Fruit fly (Drosophila melanogaster) whole organism, embryonic: ENCODE results near the gene Obp99d.

ENCODE experiments used
- Antp ChIP-seq: fragments of 200-800 bp; sonication (Bioruptor generic); optimal IDR thresholded peaks from 3 replicates; lab custom pipeline; 2016; ENCODE audit warnings: missing biosample characterization, missing genetic modification characterization
- CG11723 ChIP-seq: fragments of 200-800 bp; sonication (Bioruptor generic); optimal IDR thresholded peaks from 2 replicates; lab custom pipeline; 2017; ENCODE audit warnings: missing biosample characterization, mild to moderate bottlenecking, missing genetic modification characterization
- CG12744 ChIP-seq: fragments of 200-800 bp; sonication (Bioruptor generic); optimal IDR thresholded peaks from 2 replicates; lab custom pipeline; 2016; ENCODE audit warnings: missing biosample characterization, missing genetic modification characterization
- CG13424 ChIP-seq: fragments of 200-800 bp; sonication (Bioruptor generic); optimal IDR thresholded peaks from 2 replicates; lab custom pipeline; 2019; ENCODE audit warnings: missing biosample characterization, mild to moderate bottlenecking, missing genetic modification characterization, moderate library complexity
- CG1602 ChIP-seq: fragments of 200-800 bp; sonication (Bioruptor generic); optimal IDR thresholded peaks from 3 replicates; lab custom pipeline; 2016; ENCODE audit warnings: missing biosample characterization, missing genetic modification characterization
- CG16813 ChIP-seq: fragments of 200-800 bp; sonication (Bioruptor generic); IDR thresholded peaks from 3 replicates; pipeline ENCODE4 v1.3.6; 2022; ENCODE audit warnings: missing biosample characterization, missing genetic modification characterization; ENCODE audit not compliant: partially characterized antibody
- CG16863 ChIP-seq: fragments of 200-800 bp; sonication (Bioruptor generic); optimal IDR thresholded peaks from 3 replicates; lab custom pipeline; 2016; ENCODE audit warnings: missing biosample characterization, missing genetic modification characterization
- CG17359 ChIP-seq: fragments of 200-800 bp; sonication (Bioruptor generic); optimal IDR thresholded peaks from 3 replicates; lab custom pipeline; 2018; ENCODE audit warnings: missing biosample characterization, mild to moderate bottlenecking, missing genetic modification characterization, moderate library complexity
- CG1832 ChIP-seq: fragments of 200-800 bp; sonication (Bioruptor generic); optimal IDR thresholded peaks from 2 replicates; lab custom pipeline; 2017; ENCODE audit warnings: missing biosample characterization, mild to moderate bottlenecking, missing genetic modification characterization, inconsistent platforms
- CG6683 ChIP-seq: fragments of 200-800 bp; sonication (Bioruptor generic); optimal IDR thresholded peaks from 2 replicates; lab custom pipeline; 2017; ENCODE audit warnings: missing biosample characterization, mild to moderate bottlenecking, missing genetic modification characterization, missing genetic modification reagents
- CG6854 ChIP-seq: fragments of 200-800 bp; sonication (Bioruptor generic); optimal IDR thresholded peaks from 3 replicates; lab custom pipeline; 2017; ENCODE audit warnings: missing biosample characterization, mild to moderate bottlenecking, missing genetic modification characterization
- CG9817 ChIP-seq: fragments of 200-800 bp; sonication (Bioruptor generic); optimal IDR thresholded peaks from 2 replicates; lab custom pipeline; 2018; ENCODE audit warnings: missing biosample characterization, mild to moderate bottlenecking, missing genetic modification characterization, moderate library complexity
- CHES-1-like ChIP-seq: fragments of 200-800 bp; sonication (Bioruptor generic); optimal IDR thresholded peaks from 2 replicates; lab custom pipeline; 2016; ENCODE audit warnings: missing biosample characterization, missing genetic modification characterization
- Dad ChIP-seq: fragments of 200-800 bp; sonication (Bioruptor generic); optimal IDR thresholded peaks from 3 replicates; lab custom pipeline; 2016; ENCODE audit warnings: missing biosample characterization, missing genetic modification characterization
- Dip2 ChIP-seq: fragments of 200-800 bp; sonication (Bioruptor generic); IDR thresholded peaks from 2 replicates; pipeline ENCODE4 v1.3.6; 2022; ENCODE audit warnings: missing biosample characterization, missing genetic modification characterization
- Eip74EF ChIP-seq, 2 experiments: fragments of 200-800 bp in 1 of 2; fragments of >200 bp in 1 of 2; sonication (Bioruptor generic) in 1 of 2; optimal IDR thresholded peaks; 2 replicates each; lab custom pipeline; 2017 to 2019; ENCODE audit warnings: missing biosample characterization in 2 of 2, missing genetic modification characterization in 2 of 2, mild to moderate bottlenecking in 1 of 2, moderate library complexity in 1 of 2
- Elba2 ChIP-seq: fragments of 200-800 bp; sonication (Bioruptor generic); optimal IDR thresholded peaks from 3 replicates; lab custom pipeline; 2016; ENCODE audit warnings: missing biosample characterization, missing genetic modification characterization
- GATAe ChIP-seq: fragments of 200-800 bp; sonication (Bioruptor generic); conservative IDR thresholded peaks from 2 replicates; pipeline ENCODE4 v1.3.6; 2022; ENCODE audit warnings: missing biosample characterization, missing genetic modification characterization
- HLH3B ChIP-seq: fragments of 200-800 bp; sonication (Bioruptor generic); IDR thresholded peaks from 2 replicates; pipeline ENCODE4 v1.3.6; 2022; ENCODE audit warnings: missing biosample characterization, missing genetic modification characterization
- HLHmδ ChIP-seq: fragments of 200-800 bp; sonication (Bioruptor generic); optimal IDR thresholded peaks from 2 replicates; lab custom pipeline; 2018; ENCODE audit warnings: missing biosample characterization, mild to moderate bottlenecking, missing genetic modification characterization, moderate library complexity
- HmgD ChIP-seq: fragments of 200-800 bp; sonication (Bioruptor generic); optimal IDR thresholded peaks from 3 replicates; lab custom pipeline; 2016; ENCODE audit warnings: missing biosample characterization, missing genetic modification characterization
- Lim3 ChIP-seq: fragments of 200-800 bp; sonication (Bioruptor generic); IDR thresholded peaks from 2 replicates; pipeline ENCODE4 v1.3.6; 2022; ENCODE audit warnings: missing biosample characterization, missing genetic modification characterization
- Lpt ChIP-seq: fragments of >200 bp; optimal IDR thresholded peaks from 2 replicates; lab custom pipeline; 2018; ENCODE audit warnings: missing biosample characterization, missing genetic modification characterization
- Mrtf ChIP-seq: fragments of 200-800 bp; sonication (Bioruptor generic); IDR thresholded peaks from 3 replicates; pipeline ENCODE4 v1.3.6; 2022; ENCODE audit warnings: missing biosample characterization, missing genetic modification characterization
- NC2β ChIP-seq: fragments of 200-800 bp; sonication (Bioruptor generic); optimal IDR thresholded peaks from 2 replicates; lab custom pipeline; 2016; ENCODE audit warnings: missing biosample characterization, missing genetic modification characterization
- Side ChIP-seq: fragments of 200-800 bp; sonication (Bioruptor generic); optimal IDR thresholded peaks from 2 replicates; lab custom pipeline; 2016; ENCODE audit warnings: missing biosample characterization, missing genetic modification characterization
- aop ChIP-seq: fragments of 200-800 bp; sonication (Bioruptor generic); IDR thresholded peaks from 2 replicates; pipeline ENCODE4 v1.3.6; 2022; ENCODE audit warnings: missing biosample characterization, missing genetic modification characterization
- ap ChIP-seq: fragments of 200-800 bp; sonication (Bioruptor generic); IDR thresholded peaks from 2 replicates; pipeline ENCODE4 v1.3.6; 2022; ENCODE audit warnings: missing biosample characterization, missing genetic modification characterization
- bowl ChIP-seq: fragments of 200-800 bp; sonication (Bioruptor generic); IDR thresholded peaks from 2 replicates; pipeline ENCODE4 v1.3.6; 2022; ENCODE audit warnings: missing biosample characterization, missing genetic modification characterization
- bsh ChIP-seq, 2 experiments: fragments of 200-800 bp; sonication (Bioruptor generic); optimal IDR thresholded peaks; 2 replicates each; lab custom pipeline; 2017 to 2018; ENCODE audit warnings: mild to moderate bottlenecking in 2 of 2, missing biosample characterization in 2 of 2, missing genetic modification characterization in 2 of 2, moderate library complexity in 1 of 2
- cwo ChIP-seq: fragments of 200-800 bp; sonication (Bioruptor generic); optimal IDR thresholded peaks from 3 replicates; lab custom pipeline; 2017; ENCODE audit warnings: missing biosample characterization, missing genetic modification characterization, mild to moderate bottlenecking, moderate library complexity, missing genetic modification reagents
- danr ChIP-seq: fragments of 200-800 bp; sonication (Bioruptor generic); IDR thresholded peaks from 2 replicates; pipeline ENCODE4 v1.3.6; 2022; ENCODE audit warnings: missing biosample characterization, missing genetic modification characterization
- dati ChIP-seq: fragments of 200-800 bp; sonication (Bioruptor generic); IDR thresholded peaks from 2 replicates; pipeline ENCODE4 v1.3.6; 2022; ENCODE audit warnings: missing biosample characterization, missing genetic modification characterization
- dm ChIP-seq: fragments of 200-800 bp; sonication (Bioruptor generic); optimal IDR thresholded peaks from 3 replicates; lab custom pipeline; 2016; ENCODE audit warnings: missing biosample characterization, missing genetic modification characterization
- dmrt11E ChIP-seq: fragments of 200-800 bp; sonication (Bioruptor generic); optimal IDR thresholded peaks from 3 replicates; lab custom pipeline; 2018; ENCODE audit warnings: missing biosample characterization, mild to moderate bottlenecking, missing genetic modification characterization, moderate library complexity
- dysf ChIP-seq: fragments of 200-800 bp; sonication (Bioruptor generic); IDR thresholded peaks from 3 replicates; pipeline ENCODE4 v1.3.6; 2022; ENCODE audit warnings: missing biosample characterization, missing genetic modification characterization
- fd3F ChIP-seq: fragments of 200-800 bp; sonication (Bioruptor generic); optimal IDR thresholded peaks from 2 replicates; lab custom pipeline; 2018; ENCODE audit warnings: missing biosample characterization, mild to moderate bottlenecking, missing genetic modification characterization, moderate library complexity
- gt ChIP-seq: fragments of 200-800 bp; sonication (Bioruptor generic); IDR thresholded peaks from 2 replicates; pipeline ENCODE4 v1.3.6; 2022; ENCODE audit warnings: missing biosample characterization, missing genetic modification characterization
- her ChIP-seq: fragments of 200-800 bp; sonication (Bioruptor generic); optimal IDR thresholded peaks from 2 replicates; lab custom pipeline; 2016; ENCODE audit warnings: missing biosample characterization, missing genetic modification characterization
- hth ChIP-seq: fragments of >200 bp; optimal IDR thresholded peaks from 2 replicates; lab custom pipeline; 2017; ENCODE audit warnings: inconsistent platforms
- lilli ChIP-seq: fragments of 200-800 bp; sonication (Bioruptor generic); optimal IDR thresholded peaks from 3 replicates; lab custom pipeline; 2016; ENCODE audit warnings: missing biosample characterization, missing genetic modification characterization
- luna ChIP-seq: fragments of 200-800 bp; sonication (Bioruptor generic); optimal IDR thresholded peaks from 2 replicates; lab custom pipeline; 2016; ENCODE audit warnings: missing biosample characterization, missing genetic modification characterization
- org-1 ChIP-seq: fragments of 200-800 bp; sonication (Bioruptor generic); optimal IDR thresholded peaks from 2 replicates; lab custom pipeline; 2017; ENCODE audit warnings: missing biosample characterization, missing genetic modification characterization
- peb ChIP-seq: fragments of 200-800 bp; sonication (Bioruptor generic); IDR thresholded peaks from 2 replicates; pipeline ENCODE4 v1.3.6; 2022; ENCODE audit warnings: missing biosample characterization, missing genetic modification characterization
- scrt ChIP-seq: fragments of 200-800 bp; sonication (Bioruptor generic); optimal IDR thresholded peaks from 2 replicates; lab custom pipeline; 2018; ENCODE audit warnings: missing biosample characterization, mild to moderate bottlenecking, missing genetic modification characterization, moderate library complexity
- slbo ChIP-seq: fragments of 200-800 bp; sonication (Bioruptor generic); IDR thresholded peaks from 2 replicates; pipeline ENCODE4 v1.3.6; 2022; ENCODE audit warnings: missing biosample characterization, missing genetic modification characterization
- sob ChIP-seq: fragments of 200-800 bp; sonication (Bioruptor generic); IDR thresholded peaks from 2 replicates; pipeline ENCODE4 v1.3.6; 2022; ENCODE audit warnings: missing biosample characterization, missing genetic modification characterization

Obp99d gene

dm6 chr3R:29716043-29716781, 1.9 kb downstream of the Obp99d start (continued):
- TF ChIP-seq Lpt (GFP tag; lab: Kevin White, UChicago) = peak; percentile 93
- TF ChIP-seq HLHmδ (GFP tag; lab: Kevin White, UChicago) = peak; percentile 47
- 0 out of 3 replicates have a peak, but pooled peaks have one; percentile 17 for TF ChIP-seq dysf (GFP tag; lab: Robert Waterston, UW)
- peak; percentile 19; the same call in 1 of the 2 replicates for TF ChIP-seq sob (GFP tag; lab: Robert Waterston, UW)
- TF ChIP-seq CG17359 = no peak

DNA sequence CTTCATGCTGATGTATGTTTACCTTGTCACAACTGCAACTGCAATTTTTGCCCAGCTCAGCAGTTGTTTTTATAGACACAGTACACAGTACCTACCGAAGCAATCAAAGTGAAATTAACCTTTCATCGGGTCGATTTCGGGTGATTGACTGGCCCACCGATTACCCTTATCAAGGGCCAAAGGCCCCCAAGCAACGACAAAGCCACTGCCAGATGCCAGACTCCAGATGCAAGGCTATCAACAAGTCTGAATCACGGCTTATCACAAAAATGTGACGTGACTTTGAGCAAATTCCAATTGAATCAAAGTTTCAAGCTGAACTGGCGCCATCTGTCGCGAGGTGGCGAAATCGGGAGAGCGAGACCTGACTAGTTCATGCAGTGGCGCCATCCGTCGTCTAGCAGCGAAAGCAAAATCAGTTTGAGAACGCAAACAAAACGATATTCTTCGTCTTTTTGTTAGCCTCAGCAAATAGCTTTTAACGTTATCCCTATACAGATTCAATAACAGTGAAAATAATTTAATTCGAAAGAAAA, 2.5 kb downstream of the Obp99d start, which contains the start of gene Obp99b:
Obp99b (minus strand) TSS at position 115 of the 536 bp plus-strand sequence.
- peak; percentile 42 for TF ChIP-seq scrt (GFP tag; lab: Kevin White, UChicago)
- peak; percentile 67 for TF ChIP-seq CG6854 (GFP tag; lab: Kevin White, UChicago)
- TF ChIP-seq aop = peak; percentile 35; the same call in 1 of the 2 replicates
- TF ChIP-seq CG12744 = peak; percentile 3
- peak; percentile 63 for TF ChIP-seq Dad (GFP tag; lab: Kevin White, UChicago)
- no peak for TF ChIP-seq CG16813 (GFP tag; lab: Robert Waterston, UW)
- peak; percentile 43 for TF ChIP-seq fd3F (GFP tag; lab: Kevin White, UChicago)
- peak; percentile 65 for TF ChIP-seq dmrt11E (tag; lab: Kevin White, UChicago)
- peak; percentile 63 for TF ChIP-seq GATAe (GFP tag; lab: Robert Waterston, UW)
- TF ChIP-seq her (GFP tag; lab: Kevin White, UChicago) = peak; percentile 76
- peak; percentile 80 for TF ChIP-seq HmgD (GFP tag; lab: Kevin White, UChicago)
- peak; percentile 70 for TF ChIP-seq dm (GFP tag; lab: Kevin White, UChicago)
- TF ChIP-seq Mrtf (GFP tag; lab: Robert Waterston, UW) = peak; percentile 85; the same call in 2 of the 3 replicates
- peak; percentile 84 for TF ChIP-seq Antp
- no peak for TF ChIP-seq hth (lab: Kevin White, UChicago)
- TF ChIP-seq cwo (GFP tag; lab: Kevin White, UChicago) = no peak
- peak; percentile 76 to 78 for TF ChIP-seq bsh (GFP tag; optimal IDR thresholded peaks at IDR 0.05; lab: Kevin White, UChicago)
- peak; percentile 82 for TF ChIP-seq NC2β
- peak; percentile 79 for TF ChIP-seq slbo (GFP tag; lab: Robert Waterston, UW)
- TF ChIP-seq Elba2 (GFP tag; lab: Kevin White, UChicago) = peak; percentile 62
- TF ChIP-seq CG16863 (GFP tag; lab: Kevin White, UChicago) = peak; percentile 85
- TF ChIP-seq Lim3 = no peak
- peak; percentile 82 for TF ChIP-seq Side (GFP tag; lab: Kevin White, UChicago)
- peak; percentile 50 for TF ChIP-seq CG1602 (GFP tag; lab: Kevin White, UChicago)
- peak; percentile 30; the same call in 1 of the 2 replicates for TF ChIP-seq peb (GFP tag; lab: Robert Waterston, UW)
- peak; percentile 74 for TF ChIP-seq ap (GFP tag; lab: Robert Waterston, UW)
- no peak for TF ChIP-seq Dip2 (GFP tag; lab: Robert Waterston, UW)
- TF ChIP-seq danr (GFP tag; lab: Robert Waterston, UW) = 0 out of 2 replicates have a peak, but pooled peaks have one; percentile 25
- peak; percentile 66 for TF ChIP-seq CG9817 (tag; lab: Kevin White, UChicago)
- TF ChIP-seq CG11723 = peak; percentile 70
- no peak for TF ChIP-seq CG1832
- no peak for TF ChIP-seq Eip74EF (GFP tag; optimal IDR thresholded peaks at IDR 0.05; lab: Kevin White, UChicago)
- peak; percentile 59 for TF ChIP-seq dati (GFP tag; lab: Robert Waterston, UW)
- peak; percentile 32 for TF ChIP-seq lilli (GFP tag; lab: Kevin White, UChicago)
- peak; percentile 39; the same call in 1 of the 2 replicates for TF ChIP-seq gt (GFP tag; lab: Robert Waterston, UW)
- no peak for TF ChIP-seq CG6683 (GFP tag; lab: Kevin White, UChicago)
- TF ChIP-seq CHES-1-like (GFP tag; lab: Kevin White, UChicago) = peak; percentile 41
- peak; percentile 80 for TF ChIP-seq HLH3B (GFP tag; lab: Robert Waterston, UW)
- TF ChIP-seq bowl (GFP tag; lab: Robert Waterston, UW) = peak; percentile 63; the same call in 1 of the 2 replicates
- TF ChIP-seq org-1 = peak; percentile 56
- no peak for TF ChIP-seq luna (GFP tag; lab: Kevin White, UChicago)
- peak; percentile 80 for TF ChIP-seq dysf (GFP tag; lab: Robert Waterston, UW)
- peak; percentile 71 for TF ChIP-seq CG13424 (tag; lab: Kevin White, UChicago)
